Fruit fly (Drosophila melanogaster) whole organism, wandering third instar larva: Measurements from ENCODE around the gene Vps29.

Experiments
- Abd-B ChIP-seq: fragments of >200 bp; optimal IDR thresholded peaks from 2 replicates; lab custom pipeline; 2017; ENCODE audit warnings: missing biosample characterization, missing genetic modification characterization
- CG9705 ChIP-seq: fragments of 200-800 bp; sonication (Bioruptor generic); optimal IDR thresholded peaks from 2 replicates; lab custom pipeline; 2018; ENCODE audit warnings: missing biosample characterization, mild to moderate bottlenecking, missing genetic modification characterization
- CrebA ChIP-seq: fragments of 200-800 bp; sonication (Bioruptor generic); optimal IDR thresholded peaks from 2 replicates; lab custom pipeline; 2016; ENCODE audit warnings: missing biosample characterization, mild to moderate bottlenecking, missing genetic modification characterization, borderline replicate concordance
- Dif ChIP-seq: fragments of 200-275, 200-300 bp; sonication (Bioruptor generic); optimal IDR thresholded peaks from 2 replicates; lab custom pipeline; 2018; ENCODE audit warnings: missing biosample characterization, missing genetic modification characterization; ENCODE audit not compliant: partially characterized antibody
- GATAd ChIP-seq: sonication (Bioruptor generic); optimal IDR thresholded peaks from 2 replicates; lab custom pipeline; 2016; ENCODE audit warnings: missing biosample characterization, missing genetic modification characterization
- HLH106 ChIP-seq: fragments of 200-800 bp; optimal IDR thresholded peaks from 3 replicates; lab custom pipeline; 2019; ENCODE audit warnings: missing biosample characterization, mild to moderate bottlenecking, missing genetic modification characterization, moderate library complexity
- Hnf4 ChIP-seq: fragments of 200-800 bp; sonication (Bioruptor generic); optimal IDR thresholded peaks from 2 replicates; lab custom pipeline; 2016; ENCODE audit warnings: missing biosample characterization, mild to moderate bottlenecking, missing genetic modification characterization
- Hr78 ChIP-seq: fragments of >200 bp; optimal IDR thresholded peaks from 2 replicates; lab custom pipeline; 2017; ENCODE audit warnings: missing biosample characterization, missing genetic modification characterization
- Jra ChIP-seq: sonication (Bioruptor generic); optimal IDR thresholded peaks from 2 replicates; lab custom pipeline; 2016; ENCODE audit warnings: missing biosample characterization, missing genetic modification characterization
- Mio ChIP-seq: sonication (Bioruptor generic); optimal IDR thresholded peaks from 2 replicates; lab custom pipeline; 2016; ENCODE audit warnings: missing biosample characterization, missing genetic modification characterization
- Myc ChIP-seq: fragments of >200 bp; optimal IDR thresholded peaks from 2 replicates; lab custom pipeline; 2017
- Rel ChIP-seq, 2 experiments: fragments of 200-800 bp; sonication (Bioruptor generic) in 1 of 2; optimal IDR thresholded peaks; 2 replicates in 1 of 2; 3 replicates in 1 of 2; lab custom pipeline; 2016 to 2019; ENCODE audit warnings: mild to moderate bottlenecking in 2 of 2, missing biosample characterization in 2 of 2, missing genetic modification characterization in 2 of 2, moderate library complexity in 1 of 2
- Sp1 ChIP-seq: fragments of 200-800 bp; sonication (Bioruptor generic); optimal IDR thresholded peaks from 3 replicates; lab custom pipeline; 2019; ENCODE audit warnings: missing biosample characterization, mild to moderate bottlenecking, missing genetic modification characterization, moderate library complexity
- br ChIP-seq: fragments of 200-800 bp; sonication (Bioruptor generic); optimal IDR thresholded peaks from 2 replicates; lab custom pipeline; 2016; ENCODE audit warnings: missing biosample characterization, missing genetic modification characterization
- brk ChIP-seq: fragments of 200-800 bp; sonication (Bioruptor generic); optimal IDR thresholded peaks from 2 replicates; lab custom pipeline; 2016; ENCODE audit warnings: missing biosample characterization, mild to moderate bottlenecking, missing genetic modification characterization
- dmrt93B ChIP-seq: fragments of 200-800 bp; sonication (Bioruptor generic); optimal IDR thresholded peaks from 2 replicates; lab custom pipeline; 2018; ENCODE audit warnings: missing biosample characterization, mild to moderate bottlenecking, missing genetic modification characterization
- dsf ChIP-seq: sonication (Bioruptor generic); optimal IDR thresholded peaks from 2 replicates; lab custom pipeline; 2016; ENCODE audit warnings: missing biosample characterization, missing genetic modification characterization, borderline replicate concordance
- ey ChIP-seq: fragments of 200-800 bp; sonication (Bioruptor generic); optimal IDR thresholded peaks from 2 replicates; lab custom pipeline; 2016; ENCODE audit warnings: missing biosample characterization, missing genetic modification characterization
- fru ChIP-seq: fragments of 200-800 bp; sonication (Bioruptor generic); optimal IDR thresholded peaks from 3 replicates; lab custom pipeline; 2016; ENCODE audit warnings: missing biosample characterization, mild to moderate bottlenecking, missing genetic modification characterization
- h ChIP-seq: fragments of 200-800 bp; sonication (Bioruptor generic); optimal IDR thresholded peaks from 3 replicates; lab custom pipeline; 2016; ENCODE audit warnings: missing biosample characterization, mild to moderate bottlenecking, missing genetic modification characterization
- jim ChIP-seq: fragments of 175-275, 200-325 bp; sonication (Bioruptor generic); optimal IDR thresholded peaks from 2 replicates; lab custom pipeline; 2016; ENCODE audit warnings: missing biosample characterization, mild to moderate bottlenecking, missing genetic modification characterization
- lola ChIP-seq: fragments of >200 bp; optimal IDR thresholded peaks from 2 replicates; lab custom pipeline; 2017; ENCODE audit warnings: missing biosample characterization, missing genetic modification characterization
- pan ChIP-seq: fragments of >200 bp; optimal IDR thresholded peaks from 2 replicates; lab custom pipeline; 2017
- psq ChIP-seq: fragments of 200-800 bp; sonication (Bioruptor generic); optimal IDR thresholded peaks from 3 replicates; lab custom pipeline; 2017; ENCODE audit warnings: missing biosample characterization, mild to moderate bottlenecking, missing genetic modification characterization, moderate library complexity
- rgr ChIP-seq: fragments of 200-800 bp; sonication (Bioruptor generic); optimal IDR thresholded peaks from 3 replicates; lab custom pipeline; 2016; ENCODE audit warnings: missing biosample characterization, mild to moderate bottlenecking, missing genetic modification characterization
- tai ChIP-seq: sonication (Bioruptor generic); optimal IDR thresholded peaks from 2 replicates; lab custom pipeline; 2016; ENCODE audit warnings: missing biosample characterization, missing genetic modification characterization
- usp ChIP-seq: fragments of >200 bp; optimal IDR thresholded peaks from 2 replicates; lab custom pipeline; 2017; ENCODE audit warnings: missing biosample characterization, missing genetic modification characterization

Vps29 gene

dm6 chr2L:1157679-1158518 is 7.3 kb downstream of the Vps29 start, which contains the start of gene capt (continued):
- TF ChIP-seq usp (GFP tag; lab: Kevin White, UChicago) = no peak
- TF ChIP-seq Hr78 (GFP tag; lab: Kevin White, UChicago) = no peak
- TF ChIP-seq dsf (GFP tag; lab: Kevin White, UChicago) = no peak
- TF ChIP-seq Abd-B (GFP tag; lab: Kevin White, UChicago) = no peak
- peak; percentile 1 for TF ChIP-seq Sp1 (GFP tag; lab: Kevin White, UChicago)
- no peak for TF ChIP-seq fru (GFP tag; lab: Kevin White, UChicago)
- peak; percentile 3 for TF ChIP-seq CG9705 (GFP tag; lab: Kevin White, UChicago)
- TF ChIP-seq lola (GFP tag; lab: Kevin White, UChicago) = no peak
- no peak for TF ChIP-seq pan (lab: Kevin White, UChicago)
- TF ChIP-seq jim (GFP tag; lab: Kevin White, UChicago) = no peak
- no peak for TF ChIP-seq Dif
- peak; percentile 10 for TF ChIP-seq h (GFP tag; lab: Kevin White, UChicago)
- peak; percentile 2 for TF ChIP-seq dmrt93B (GFP tag; lab: Kevin White, UChicago)
- TF ChIP-seq brk = no peak
- TF ChIP-seq CrebA (GFP tag; lab: Kevin White, UChicago) = no peak
- peak; percentile 27 for TF ChIP-seq Myc (lab: Kevin White, UChicago)

dm6 chr2L:1158519-1159319 is 8.2 kb downstream of the Vps29 start, which contains the start of gene Tango14:
Tango14 (plus strand) TSS chr2L:1158661.
- TF ChIP-seq CrebA (GFP tag; lab: Kevin White, UChicago) = no peak

dm6 chr2L:1163538-1164143 is 13.1 kb downstream of the Vps29 start, which contains the start of gene CG5080:
CG5080 (minus strand) TSS chr2L:1163886.
- TF ChIP-seq dmrt93B (GFP tag; lab: Kevin White, UChicago) = no peak
- TF ChIP-seq psq (GFP tag; lab: Kevin White, UChicago) = no peak
- TF ChIP-seq lola (GFP tag; lab: Kevin White, UChicago) = no peak
- no peak for TF ChIP-seq Rel (GFP tag; optimal IDR thresholded peaks at IDR 0.05; lab: Kevin White, UChicago)
- TF ChIP-seq Rel (tag; optimal IDR thresholded peaks at IDR 0.05; lab: Kevin White, UChicago) = peak; percentile 49
- TF ChIP-seq HLH106 (tag; lab: Kevin White, UChicago) = no peak
- TF ChIP-seq Jra (GFP tag; lab: Kevin White, UChicago) = no peak
- no peak for TF ChIP-seq fru (GFP tag; lab: Kevin White, UChicago)
- TF ChIP-seq br (GFP tag; lab: Kevin White, UChicago) = no peak
- no peak for TF ChIP-seq rgr
- peak; percentile 63 for TF ChIP-seq Dif
- no peak for TF ChIP-seq Mio (GFP tag; lab: Kevin White, UChicago)
- TF ChIP-seq Hnf4 (GFP tag; lab: Kevin White, UChicago) = no peak
- no peak for TF ChIP-seq pan (lab: Kevin White, UChicago)
- no peak for TF ChIP-seq Abd-B (GFP tag; lab: Kevin White, UChicago)
- no peak for TF ChIP-seq GATAd (GFP tag; lab: Kevin White, UChicago)

- TF ChIP-seq tai (no peak), Rel (GFP tag; optimal IDR thresholded peaks at IDR 0.05; lab: Kevin White, UChicago) (no peak), Rel (tag; optimal IDR thresholded peaks at IDR 0.05; lab: Kevin White, UChicago) (peak; percentile 48), Myc (lab: Kevin White, UChicago) (peak; percentile 54), h (GFP tag; lab: Kevin White, UChicago) (no peak)
These were observed 13.7 kb downstream of the Vps29 start, which contains the start of gene IntS14 for dm6 chr2L:1164294-1164693. IntS14 (plus strand) TSS chr2L:1164443.

- TF ChIP-seq ey (no peak), jim (GFP tag; lab: Kevin White, UChicago) (no peak), Sp1 (GFP tag; lab: Kevin White, UChicago) (no peak), Rel (GFP tag; optimal IDR thresholded peaks at IDR 0.05; lab: Kevin White, UChicago) (no peak), Rel (tag; optimal IDR thresholded peaks at IDR 0.05; lab: Kevin White, UChicago) (peak; percentile 97), dsf (GFP tag; lab: Kevin White, UChicago) (no peak)
These were observed 15.8 kb downstream of the Vps29 start, which contains the start of gene CG14341 for dm6 chr2L:1166326-1166725. CG14341 (plus strand) TSS chr2L:1166506.
